Worm (Caenorhabditis elegans) whole organism, L1 larva: ENCODE data around the gene ugt-8.

ENCODE experiments used
- C34B4.2 ChIP-seq: sonication (generic microtip); optimal IDR thresholded peaks from 2 replicates; lab custom pipeline; 2017; ENCODE audit warnings: mild to moderate bottlenecking, missing genetic modification characterization, missing compliant biosample characterization
- alr-1 ChIP-seq: fragments of 200-800 bp; sonication (Bioruptor generic); optimal IDR thresholded peaks from 2 replicates; lab custom pipeline; 2018; ENCODE audit warnings: borderline replicate concordance, mild to moderate bottlenecking, missing genetic modification characterization, missing compliant biosample characterization
- blmp-1 ChIP-seq: fragments of 150-350 bp; optimal IDR thresholded peaks from 2 replicates; lab custom pipeline; 2014; ENCODE audit warnings: missing biosample characterization, missing genetic modification characterization
- ceh-90 ChIP-seq: sonication (generic microtip); optimal IDR thresholded peaks from 2 replicates; lab custom pipeline; 2016; ENCODE audit warnings: missing genetic modification characterization, missing compliant biosample characterization
- dsc-1 ChIP-seq: sonication (generic microtip); optimal IDR thresholded peaks from 2 replicates; lab custom pipeline; 2016; ENCODE audit warnings: mild to moderate bottlenecking, missing genetic modification characterization, missing compliant biosample characterization
- efl-1 ChIP-seq, 4 experiments: fragments of 150-350 bp; optimal IDR thresholded peaks in 3 of 4; peaks in 1 of 4; 1 replicate in 1 of 4; 2 replicates in 3 of 4; lab custom pipeline; 2014; ENCODE audit warnings: missing biosample characterization in 2 of 4, missing genetic modification characterization in 2 of 4, missing genetic modification reagents in 2 of 4
- efl-3 ChIP-seq: fragments of 200-800 bp; sonication (Bioruptor generic); optimal IDR thresholded peaks from 2 replicates; lab custom pipeline; 2018; ENCODE audit warnings: mild to moderate bottlenecking, missing genetic modification characterization, missing compliant biosample characterization
- egl-13 ChIP-seq: sonication (generic microtip); optimal IDR thresholded peaks from 2 replicates; lab custom pipeline; 2016; ENCODE audit warnings: missing genotype, missing genetic modification reagents, missing genetic modification characterization, missing compliant biosample characterization
- elt-2 ChIP-seq: sonication (generic microtip); optimal IDR thresholded peaks from 2 replicates; lab custom pipeline; 2016; ENCODE audit warnings: missing genetic modification characterization, mild to moderate bottlenecking, inconsistent platforms, missing compliant biosample characterization, missing genetic modification reagents
- ets-5 ChIP-seq: fragments of 200-800 bp; sonication (Bioruptor generic); IDR thresholded peaks from 2 replicates; pipeline ENCODE4 v1.3.6; 2022; ENCODE audit warnings: missing genetic modification characterization, missing compliant biosample characterization
- fkh-8 ChIP-seq: sonication (generic microtip); optimal IDR thresholded peaks from 2 replicates; lab custom pipeline; 2016; ENCODE audit warnings: mild to moderate bottlenecking, missing genetic modification characterization, missing compliant biosample characterization
- hpl-2 ChIP-seq: fragments of 150-350 bp; optimal IDR thresholded peaks from 2 replicates; lab custom pipeline; 2014; ENCODE audit warnings: missing biosample characterization, missing genetic modification reagents, missing genetic modification characterization
- lin-13 ChIP-seq: fragments of 150-350 bp; optimal IDR thresholded peaks from 2 replicates; lab custom pipeline; 2014; ENCODE audit warnings: missing biosample characterization, missing genetic modification reagents, missing genetic modification characterization
- lin-35 ChIP-seq, 2 experiments: fragments of 150-350 bp; optimal IDR thresholded peaks; 2 replicates each; lab custom pipeline; 2014; ENCODE audit warnings: missing biosample characterization in 2 of 2, missing genetic modification characterization in 2 of 2, missing genetic modification reagents in 2 of 2
- lsy-2 ChIP-seq, 2 experiments: fragments of 150-350 bp; optimal IDR thresholded peaks; 2 replicates each; lab custom pipeline; 2014; ENCODE audit warnings: missing biosample characterization in 2 of 2, missing genetic modification characterization in 2 of 2
- mab-9 ChIP-seq: fragments of 200-800 bp; sonication (Bioruptor generic); IDR thresholded peaks from 2 replicates; pipeline ENCODE4 v1.3.6; 2022; ENCODE audit warnings: missing genetic modification reagents, missing genetic modification characterization, missing compliant biosample characterization
- mdl-1 ChIP-seq, 2 experiments: fragments of 150-350 bp; optimal IDR thresholded peaks; 2 replicates each; lab custom pipeline; 2014 to 2017; ENCODE audit warnings: missing biosample characterization in 2 of 2, missing genetic modification characterization in 2 of 2, inconsistent platforms in 1 of 2
- mef-2 ChIP-seq: fragments of 150-350 bp; optimal IDR thresholded peaks from 2 replicates; lab custom pipeline; 2014; ENCODE audit warnings: missing biosample characterization, missing genetic modification characterization
- mep-1 ChIP-seq: fragments of 150-350 bp; optimal IDR thresholded peaks from 2 replicates; lab custom pipeline; 2014; ENCODE audit warnings: missing biosample characterization, missing genetic modification characterization
- nhr-71 ChIP-seq: sonication (generic microtip); optimal IDR thresholded peaks from 2 replicates; lab custom pipeline; 2016; ENCODE audit warnings: mild to moderate bottlenecking, missing genetic modification characterization, moderate library complexity, missing compliant biosample characterization
- nhr-76 ChIP-seq: sonication (generic microtip); optimal IDR thresholded peaks from 2 replicates; lab custom pipeline; 2017; ENCODE audit warnings: missing biosample characterization, missing genetic modification characterization
- nhr-77 ChIP-seq: fragments of 150-350 bp; optimal IDR thresholded peaks from 2 replicates; lab custom pipeline; 2014; ENCODE audit warnings: missing biosample characterization, missing genetic modification characterization
- nhr-90 ChIP-seq: sonication (generic microtip); optimal IDR thresholded peaks from 2 replicates; lab custom pipeline; 2016; ENCODE audit warnings: mild to moderate bottlenecking, missing genetic modification characterization, missing compliant biosample characterization; ENCODE audit not compliant: poor library complexity
- pqm-1 ChIP-seq: sonication (generic microtip); optimal IDR thresholded peaks from 3 replicates; lab custom pipeline; 2017; ENCODE audit warnings: missing biosample characterization, missing genetic modification characterization
- rnt-1 ChIP-seq: sonication (generic microtip); optimal IDR thresholded peaks from 2 replicates; lab custom pipeline; 2016; ENCODE audit warnings: mild to moderate bottlenecking, missing genetic modification characterization, moderate library complexity, missing compliant biosample characterization
- skn-1 ChIP-seq: fragments of 150-350 bp; optimal IDR thresholded peaks from 2 replicates; lab custom pipeline; 2014; ENCODE audit warnings: missing biosample characterization, missing genetic modification characterization
- snpc-4 ChIP-seq: fragments of 150-350 bp; optimal IDR thresholded peaks from 2 replicates; lab custom pipeline; 2014; ENCODE audit warnings: missing biosample characterization, missing genetic modification characterization
- sox-4 ChIP-seq: sonication (generic microtip); optimal IDR thresholded peaks from 2 replicates; lab custom pipeline; 2016; ENCODE audit warnings: missing genetic modification characterization, missing compliant biosample characterization
- sptf-1 ChIP-seq: fragments of 150-350 bp; optimal IDR thresholded peaks from 2 replicates; lab custom pipeline; 2014; ENCODE audit warnings: missing biosample characterization, missing genetic modification characterization
- sup-37 ChIP-seq: fragments of 200-800 bp; sonication (Bioruptor generic); optimal IDR thresholded peaks from 2 replicates; lab custom pipeline; 2018; ENCODE audit warnings: mild to moderate bottlenecking, missing genetic modification characterization, missing compliant biosample characterization
- tbx-2 ChIP-seq: sonication (generic microtip); optimal IDR thresholded peaks from 2 replicates; lab custom pipeline; 2016; ENCODE audit warnings: missing genetic modification characterization, missing compliant biosample characterization
- unc-30 ChIP-seq: sonication (generic microtip); optimal IDR thresholded peaks from 2 replicates; lab custom pipeline; 2017; ENCODE audit warnings: missing biosample characterization, missing genetic modification characterization
- unc-62 ChIP-seq: fragments of 150-350 bp; optimal IDR thresholded peaks from 2 replicates; lab custom pipeline; 2014; ENCODE audit warnings: missing biosample characterization, missing genetic modification reagents, missing genetic modification characterization
- unc-86 ChIP-seq: sonication (generic microtip); optimal IDR thresholded peaks from 2 replicates; lab custom pipeline; 2016; ENCODE audit warnings: missing genetic modification characterization, missing compliant biosample characterization
- unc-98 ChIP-seq: fragments of 200-800 bp; sonication (Bioruptor generic); IDR thresholded peaks from 2 replicates; pipeline ENCODE4 v1.3.6; 2022; ENCODE audit warnings: missing genetic modification characterization, missing compliant biosample characterization
- vab-15 ChIP-seq: sonication (generic microtip); optimal IDR thresholded peaks from 2 replicates; lab custom pipeline; 2017; ENCODE audit warnings: missing genotype, mild to moderate bottlenecking, missing genetic modification characterization, missing compliant biosample characterization
- zag-1 ChIP-seq: fragments of 150-350 bp; optimal IDR thresholded peaks from 2 replicates; lab custom pipeline; 2014; ENCODE audit warnings: missing biosample characterization, missing genetic modification characterization
- zip-4 ChIP-seq: fragments of 200-800 bp; sonication (Bioruptor generic); optimal IDR thresholded peaks from 2 replicates; lab custom pipeline; 2018; ENCODE audit warnings: mild to moderate bottlenecking, missing genetic modification characterization, moderate library complexity, missing compliant biosample characterization
- ztf-4 ChIP-seq: fragments of 150-350 bp; optimal IDR thresholded peaks from 2 replicates; lab custom pipeline; 2014; ENCODE audit warnings: missing biosample characterization, missing genetic modification characterization

Gene ugt-8

DNA sequence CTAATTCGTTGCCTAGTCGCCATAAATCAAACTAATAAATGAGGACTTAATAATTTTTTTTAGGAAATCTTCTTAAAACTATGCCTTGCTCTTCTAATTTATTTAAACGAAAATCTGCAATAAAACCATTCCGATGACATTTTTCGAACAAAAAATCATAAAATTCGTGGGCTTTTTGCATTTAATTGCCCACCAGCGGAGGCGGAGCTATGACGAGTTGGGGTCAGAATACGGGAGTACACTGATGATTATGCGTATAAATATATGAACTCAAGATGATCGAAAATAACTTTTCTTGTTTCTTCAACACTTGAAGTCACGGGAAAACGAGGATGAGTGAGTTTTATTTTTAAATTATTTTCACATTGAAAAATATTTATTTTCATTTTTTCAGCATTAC, 30.7 kb downstream of the ugt-8 start, which contains the start of gene catp-2:
Gene catp-2 (plus strand): TSS at position 301 of the 400 bp plus-strand sequence.
- TF ChIP-seq mab-9 (GFP tag; lab: Robert Waterston, UW): no peak
- no peak for TF ChIP-seq efl-3 (GFP tag; lab: Kevin White, UChicago)
- no peak for TF ChIP-seq vab-15 (tag; lab: Kevin White, UChicago)
- no peak for TF ChIP-seq unc-86 (tag; lab: Kevin White, UChicago)
- no peak for TF ChIP-seq unc-62 (GFP tag; lab: Kevin White, UChicago)
- no peak for TF ChIP-seq blmp-1 (tag; lab: Kevin White, UChicago)
- TF ChIP-seq mdl-1 (tag; optimal IDR thresholded peaks at IDR 0.05; lab: Kevin White, UChicago): no peak
- TF ChIP-seq unc-98 (GFP tag; lab: Robert Waterston, UW): no peak
- TF ChIP-seq skn-1 (tag; lab: Kevin White, UChicago): no peak
- TF ChIP-seq snpc-4: no peak

- no peak for TF ChIP-seq ceh-90
- no peak for TF ChIP-seq nhr-90 (tag; lab: Kevin White, UChicago)
- TF ChIP-seq pqm-1 (tag; lab: Kevin White, UChicago): peak; percentile 19
- TF ChIP-seq elt-2: peak; percentile 60
- TF ChIP-seq sup-37: no peak
- TF ChIP-seq snpc-4: no peak
Measured at ce11 chrV:4935096-4935495, 31.4 kb downstream of the ugt-8 start.

- TF ChIP-seq fkh-8 (tag; lab: Kevin White, UChicago) (no peak), dsc-1 (no peak), mab-9 (GFP tag; lab: Robert Waterston, UW) (no peak), egl-13 (tag; lab: Kevin White, UChicago) (no peak), mef-2 (tag; lab: Kevin White, UChicago) (no peak), lsy-2 (tag; optimal IDR thresholded peaks at IDR 0.05; lab: Kevin White, UChicago) (no peak), C34B4.2 (tag; lab: Kevin White, UChicago) (no peak), nhr-76 (tag; lab: Kevin White, UChicago) (no peak), mep-1 (tag; lab: Kevin White, UChicago) (no peak), ets-5 (GFP tag; lab: Robert Waterston, UW) (no peak), vab-15 (tag; lab: Kevin White, UChicago) (no peak), hpl-2 (GFP tag; lab: Kevin White, UChicago) (no peak)
Measured at ce11 chrV:4937337-4937736, 33.6 kb downstream of the ugt-8 start.

- no peak for TF ChIP-seq alr-1
- no peak for TF ChIP-seq lin-35 (GFP tag; optimal IDR thresholded peaks at IDR 0.05; lab: Kevin White, UChicago)
- no peak for TF ChIP-seq tbx-2 (tag; lab: Kevin White, UChicago)
- no peak for TF ChIP-seq unc-30 (tag; lab: Kevin White, UChicago)
- TF ChIP-seq nhr-76 (tag; lab: Kevin White, UChicago): no peak
- no peak for TF ChIP-seq nhr-77 (tag; lab: Kevin White, UChicago)
- no peak for TF ChIP-seq rnt-1 (tag; lab: Kevin White, UChicago)
- TF ChIP-seq snpc-4: no peak
- TF ChIP-seq dsc-1: no peak
- no peak for TF ChIP-seq ztf-4 (tag; lab: Kevin White, UChicago)
- no peak for TF ChIP-seq sptf-1 (tag; lab: Kevin White, UChicago)
- TF ChIP-seq zip-4 (GFP tag; lab: Kevin White, UChicago): no peak
- no peak for TF ChIP-seq mdl-1 (tag; optimal IDR thresholded peaks at IDR 0.05; lab: Kevin White, UChicago)
- TF ChIP-seq unc-86 (tag; lab: Kevin White, UChicago): no peak
- TF ChIP-seq zag-1 (tag; lab: Kevin White, UChicago): no peak
- TF ChIP-seq sox-4: no peak
- no peak for TF ChIP-seq nhr-71
- no peak for TF ChIP-seq lin-13 (GFP tag; lab: Kevin White, UChicago)
- no peak for TF ChIP-seq efl-1 (optimal IDR thresholded peaks at IDR 0.05; lab: Kevin White, UChicago)
- TF ChIP-seq efl-1 (GFP tag; optimal IDR thresholded peaks at IDR 0.05 in 1 of 2; lab: Kevin White, UChicago): no peak
- TF ChIP-seq, all 84 proteins: peak for 0
Measured at ce11 chrV:4944219-4944618, 40.5 kb downstream of the ugt-8 start, which contains the start of gene str-211. Gene str-211, minus strand, starts transcription at chrV:4944319.
